Fruit fly (Drosophila melanogaster) whole organism, embryonic: ENCODE data around the gene Setx.

ENCODE experiments used
- Abd-B ChIP-seq: fragments of 200-800 bp; sonication (Bioruptor generic); optimal IDR thresholded peaks from 2 replicates; lab custom pipeline; 2018; ENCODE audit warnings: missing biosample characterization, mild to moderate bottlenecking, missing genetic modification characterization, moderate library complexity
- Atf6 ChIP-seq: fragments of 200-800 bp; sonication (Bioruptor generic); IDR thresholded peaks from 2 replicates; pipeline ENCODE4 v1.3.6; 2022; ENCODE audit warnings: missing biosample characterization, missing genetic modification characterization
- Awh ChIP-seq: fragments of 200-800 bp; sonication (Bioruptor generic); IDR thresholded peaks from 2 replicates; pipeline ENCODE4, ENCODE4 v1.3.6; 2022; ENCODE audit warnings: missing biosample characterization, missing genetic modification characterization
- CG12155 ChIP-seq: fragments of 200-800 bp; sonication (Bioruptor generic); optimal IDR thresholded peaks from 3 replicates; lab custom pipeline; 2016; ENCODE audit warnings: missing biosample characterization, missing genetic modification characterization
- CG12659 ChIP-seq: fragments of 200-800 bp; sonication (Bioruptor generic); optimal IDR thresholded peaks from 3 replicates; lab custom pipeline; 2017; ENCODE audit warnings: mild to moderate bottlenecking, missing biosample characterization, missing genetic modification reagents, missing genetic modification characterization
- CG14014 ChIP-seq: fragments of 200-800 bp; sonication (Bioruptor generic); IDR thresholded peaks from 2 replicates; pipeline ENCODE4 v1.3.6; 2022; ENCODE audit warnings: missing biosample characterization, missing genetic modification characterization
- CG14441 ChIP-seq: fragments of 200-800 bp; sonication (Bioruptor generic); IDR thresholded peaks from 2 replicates; pipeline ENCODE4 v1.3.6; 2022; ENCODE audit warnings: missing biosample characterization, missing genetic modification characterization
- CG15073 ChIP-seq: fragments of 200-800 bp; sonication (Bioruptor generic); optimal IDR thresholded peaks from 2 replicates; lab custom pipeline; 2016; ENCODE audit warnings: missing biosample characterization, missing genetic modification characterization
- CG15514 ChIP-seq: fragments of 200-800 bp; sonication (Bioruptor generic); optimal IDR thresholded peaks from 3 replicates; lab custom pipeline; 2017; ENCODE audit warnings: missing biosample characterization, missing genetic modification characterization, mild to moderate bottlenecking, moderate library complexity, missing genetic modification reagents
- CG30020 ChIP-seq: fragments of 200-800 bp; optimal IDR thresholded peaks from 2 replicates; lab custom pipeline; 2019; ENCODE audit warnings: missing biosample characterization, mild to moderate bottlenecking, missing genetic modification characterization, moderate library complexity
- CG31441 ChIP-seq: fragments of 200-800 bp; sonication (Bioruptor generic); IDR thresholded peaks from 2 replicates; pipeline ENCODE4 v1.3.6; 2022; ENCODE audit warnings: missing biosample characterization, missing genetic modification characterization
- CG32767 ChIP-seq: fragments of 200-800 bp; sonication (Bioruptor generic); IDR thresholded peaks from 2 replicates; pipeline ENCODE4 v1.3.6; 2022; ENCODE audit warnings: missing biosample characterization, missing genetic modification characterization
- CG4424 ChIP-seq: fragments of 200-800 bp; sonication (Bioruptor generic); optimal IDR thresholded peaks from 3 replicates; lab custom pipeline; 2016; ENCODE audit warnings: missing biosample characterization, missing genetic modification characterization
- CG6813 ChIP-seq: fragments of 200-800 bp; sonication (Bioruptor generic); optimal IDR thresholded peaks from 2 replicates; lab custom pipeline; 2017; ENCODE audit warnings: missing biosample characterization, missing genetic modification characterization, mild to moderate bottlenecking, moderate library complexity, missing genetic modification reagents
- CG7745 ChIP-seq: fragments of 200-800 bp; sonication (Bioruptor generic); optimal IDR thresholded peaks from 2 replicates; lab custom pipeline; 2018; ENCODE audit warnings: missing biosample characterization, mild to moderate bottlenecking, missing genetic modification characterization, moderate library complexity
- CG7839 ChIP-seq: fragments of 200-800 bp; sonication (Bioruptor generic); optimal IDR thresholded peaks from 3 replicates; lab custom pipeline; 2018; ENCODE audit warnings: missing biosample characterization, mild to moderate bottlenecking, missing genetic modification characterization, moderate library complexity
- CG8281 ChIP-seq: fragments of 200-800 bp; sonication (Bioruptor generic); optimal IDR thresholded peaks from 2 replicates; lab custom pipeline; 2018; ENCODE audit warnings: missing biosample characterization, mild to moderate bottlenecking, missing genetic modification characterization, moderate library complexity
- D19B ChIP-seq: fragments of 200-800 bp; sonication (Bioruptor generic); optimal IDR thresholded peaks from 2 replicates; lab custom pipeline; 2017; ENCODE audit warnings: missing biosample characterization, mild to moderate bottlenecking, missing genetic modification characterization
- Doc3 ChIP-seq: fragments of 200-800 bp; sonication (Bioruptor generic); IDR thresholded peaks from 3 replicates; pipeline ENCODE4 v1.3.6; 2022; ENCODE audit warnings: missing biosample characterization, missing genetic modification characterization; ENCODE audit not compliant: partially characterized antibody
- Ets97D ChIP-seq: fragments of 200-800 bp; sonication (Bioruptor generic); optimal IDR thresholded peaks from 3 replicates; lab custom pipeline; 2016; ENCODE audit warnings: missing biosample characterization, missing genetic modification characterization
- Gsc ChIP-seq: fragments of 200-800 bp; sonication (Bioruptor generic); IDR thresholded peaks from 2 replicates; pipeline ENCODE4 v1.3.6; 2022; ENCODE audit warnings: missing biosample characterization, missing genetic modification characterization
- Hr3 ChIP-seq: fragments of 200-800 bp; sonication (Bioruptor generic); optimal IDR thresholded peaks from 3 replicates; lab custom pipeline; 2016; ENCODE audit warnings: missing biosample characterization, missing genetic modification characterization
- Jarid2 ChIP-seq: fragments of 200-800 bp; sonication (Bioruptor generic); optimal IDR thresholded peaks from 3 replicates; lab custom pipeline; 2017; ENCODE audit warnings: mild to moderate bottlenecking, missing biosample characterization, missing genetic modification reagents, missing genetic modification characterization
- MTF-1 ChIP-seq: fragments of 200-800 bp; sonication (Bioruptor generic); optimal IDR thresholded peaks from 2 replicates; lab custom pipeline; 2018; ENCODE audit warnings: missing biosample characterization, mild to moderate bottlenecking, missing genetic modification characterization, borderline replicate concordance
- NK7.1 ChIP-seq: fragments of 200-800 bp; sonication (Bioruptor generic); optimal IDR thresholded peaks from 3 replicates; lab custom pipeline; 2016; ENCODE audit warnings: missing biosample characterization, missing genetic modification characterization
- Oli ChIP-seq: fragments of 200-800 bp; sonication (Bioruptor generic); optimal IDR thresholded peaks from 2 replicates; lab custom pipeline; 2018; ENCODE audit warnings: missing biosample characterization, mild to moderate bottlenecking, missing genetic modification characterization, moderate library complexity
- Poxn ChIP-seq: fragments of 200-800 bp; sonication (Bioruptor generic); IDR thresholded peaks from 2 replicates; pipeline ENCODE4 v1.3.6; 2022; ENCODE audit warnings: missing biosample characterization, missing genetic modification characterization
- al ChIP-seq: fragments of 200-800 bp; sonication (Bioruptor generic); IDR thresholded peaks from 2 replicates; pipeline ENCODE4 v1.3.6; 2022; ENCODE audit warnings: missing biosample characterization, missing genetic modification characterization
- az2 ChIP-seq: fragments of 200-800 bp; sonication (Bioruptor generic); optimal IDR thresholded peaks from 3 replicates; lab custom pipeline; 2016; ENCODE audit warnings: missing biosample characterization, missing genetic modification characterization
- bowl ChIP-seq: fragments of 200-800 bp; sonication (Bioruptor generic); IDR thresholded peaks from 2 replicates; pipeline ENCODE4 v1.3.6; 2022; ENCODE audit warnings: missing biosample characterization, missing genetic modification characterization
- br ChIP-seq: fragments of >200 bp; optimal IDR thresholded peaks from 2 replicates; lab custom pipeline; 2017
- dan ChIP-seq: fragments of 200-800 bp; sonication (Bioruptor generic); IDR thresholded peaks from 2 replicates; pipeline ENCODE4 v1.3.6; 2022; ENCODE audit warnings: missing biosample characterization, missing genetic modification characterization
- gce ChIP-seq: fragments of 200-800 bp; sonication (Bioruptor generic); IDR thresholded peaks from 3 replicates; pipeline ENCODE4 v1.3.6; 2022; ENCODE audit warnings: missing biosample characterization, missing genetic modification characterization
- hkb ChIP-seq, 2 experiments: fragments of 200-800 bp in 1 of 2; fragments of >200 bp in 1 of 2; sonication (Bioruptor generic) in 1 of 2; IDR thresholded peaks in 1 of 2; optimal IDR thresholded peaks in 1 of 2; 2 replicates each; pipeline versions ENCODE4 v1.3.6 to Lab custom; 2017 to 2022; ENCODE audit warnings: missing biosample characterization in 1 of 2, missing genetic modification characterization in 1 of 2
- kah ChIP-seq: fragments of 200-800 bp; sonication (Bioruptor generic); optimal IDR thresholded peaks from 2 replicates; lab custom pipeline; 2018; ENCODE audit warnings: missing biosample characterization, mild to moderate bottlenecking, missing genetic modification characterization
- kay ChIP-seq: fragments of 200-800 bp; sonication (Bioruptor generic); optimal IDR thresholded peaks from 2 replicates; lab custom pipeline; 2016; ENCODE audit warnings: missing biosample characterization, missing genetic modification characterization
- klu ChIP-seq: fragments of 200-800 bp; sonication (Bioruptor generic); IDR thresholded peaks from 2 replicates; pipeline ENCODE4 v1.3.6; 2022; ENCODE audit warnings: missing biosample characterization, missing genetic modification characterization
- kni ChIP-seq: fragments of 200-800 bp; sonication (Bioruptor generic); optimal IDR thresholded peaks from 3 replicates; lab custom pipeline; 2017; ENCODE audit warnings: mild to moderate bottlenecking, missing biosample characterization, missing genetic modification reagents, missing genetic modification characterization
- nom ChIP-seq: fragments of 200-800 bp; sonication (Bioruptor generic); optimal IDR thresholded peaks from 2 replicates; lab custom pipeline; 2017; ENCODE audit warnings: missing biosample characterization, missing genetic modification characterization, mild to moderate bottlenecking, moderate library complexity, missing genetic modification reagents
- pnt ChIP-seq: fragments of 200-800 bp; sonication (Bioruptor generic); optimal IDR thresholded peaks from 3 replicates; lab custom pipeline; 2016; ENCODE audit warnings: missing biosample characterization, missing genetic modification characterization
- scrt ChIP-seq: fragments of 200-800 bp; sonication (Bioruptor generic); optimal IDR thresholded peaks from 2 replicates; lab custom pipeline; 2018; ENCODE audit warnings: missing biosample characterization, mild to moderate bottlenecking, missing genetic modification characterization, moderate library complexity
- seq ChIP-seq: fragments of 200-800 bp; sonication (Bioruptor generic); IDR thresholded peaks from 2 replicates; pipeline ENCODE4 v1.3.6; 2022; ENCODE audit warnings: missing biosample characterization, missing genetic modification characterization
- shn ChIP-seq: fragments of 200-800 bp; sonication (Bioruptor generic); optimal IDR thresholded peaks from 3 replicates; lab custom pipeline; 2016; ENCODE audit warnings: missing biosample characterization, missing genetic modification characterization
- sim ChIP-seq: fragments of 200-800 bp; sonication (Bioruptor generic); IDR thresholded peaks from 2 replicates; pipeline ENCODE4 v1.3.6; 2022; ENCODE audit warnings: missing biosample characterization, missing genetic modification characterization
- sug ChIP-seq: fragments of 200-800 bp; optimal IDR thresholded peaks from 2 replicates; lab custom pipeline; 2019; ENCODE audit warnings: missing biosample characterization, mild to moderate bottlenecking, missing genetic modification characterization, moderate library complexity
- tll ChIP-seq, 2 experiments: fragments of 200-800 bp in 1 of 2; fragments of >200 bp in 1 of 2; sonication (Bioruptor generic) in 1 of 2; optimal IDR thresholded peaks; 2 replicates each; lab custom pipeline; 2017 to 2019; ENCODE audit warnings: missing biosample characterization in 2 of 2, missing genetic modification characterization in 2 of 2, mild to moderate bottlenecking in 1 of 2, moderate library complexity in 1 of 2
- zf30C ChIP-seq: fragments of 200-800 bp; sonication (Bioruptor generic); optimal IDR thresholded peaks from 3 replicates; lab custom pipeline; 2018; ENCODE audit warnings: missing biosample characterization, mild to moderate bottlenecking, missing genetic modification characterization

The Setx gene

dm6 chr3L:8116809-8117208 is 20.5 kb downstream of the Setx start (continued):
- TF ChIP-seq sug (tag; lab: Kevin White, UChicago) (peak; percentile 31), shn (GFP tag; lab: Kevin White, UChicago) (no peak), hkb (optimal IDR thresholded peaks at IDR 0.05; lab: Kevin White, UChicago) (no peak), hkb (GFP tag; IDR thresholded peaks at IDR 0.05; lab: Robert Waterston, UW) (0 out of 2 replicates have a peak, but pooled peaks have one; percentile 15), CG15073 (GFP tag; lab: Kevin White, UChicago) (no peak)

DNA sequence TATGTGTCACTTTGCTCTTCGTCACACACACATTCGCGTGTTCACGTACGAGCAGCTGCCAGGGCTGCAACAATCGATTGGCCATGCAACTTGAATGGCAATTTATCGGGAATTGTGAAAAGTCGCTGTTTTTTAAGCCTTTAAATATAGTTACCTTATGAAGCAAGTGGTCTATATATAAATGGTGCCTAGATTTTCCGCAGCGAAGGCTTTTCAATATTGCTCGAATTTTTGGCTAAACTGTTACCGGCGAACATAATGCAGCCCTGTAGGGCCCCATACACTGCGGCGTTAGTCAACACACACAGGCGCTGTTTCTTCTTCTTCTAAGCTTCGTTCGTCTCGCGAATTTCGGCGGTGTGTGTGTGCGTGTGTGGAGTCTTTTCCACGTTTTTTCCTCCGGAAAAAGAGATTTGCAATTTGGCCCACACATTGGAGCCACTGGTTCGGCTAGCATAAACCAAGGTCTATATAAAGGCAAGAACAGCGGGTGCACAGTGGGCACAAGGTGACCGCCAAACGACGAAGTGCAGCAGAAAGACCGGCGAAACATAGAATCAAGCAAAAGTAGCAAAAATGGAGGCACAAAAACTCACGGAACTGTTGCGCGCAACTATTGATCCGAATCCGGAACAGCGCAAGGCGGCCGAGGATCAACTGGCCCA is 21.3 kb downstream of the Setx start, which contains the start of the genes Arp3 and msk:
TSS of gene Arp3 (minus strand) at position 39 of the 665 bp plus-strand sequence.
TSS of gene msk (plus strand) at position 316 of the 665 bp plus-strand sequence.
- TF ChIP-seq kay (GFP tag; lab: Kevin White, UChicago) (peak; percentile 98), sim (GFP tag; lab: Robert Waterston, UW) (0 out of 2 replicates have a peak, but pooled peaks have one; percentile 33), scrt (GFP tag; lab: Kevin White, UChicago) (peak; percentile 58), CG7839 (tag; lab: Kevin White, UChicago) (peak; percentile 73), CG12659 (GFP tag; lab: Kevin White, UChicago) (peak; percentile 93), br (lab: Kevin White, UChicago) (no peak), MTF-1 (GFP tag; lab: Kevin White, UChicago) (peak; percentile 7), Gsc (no peak), NK7.1 (GFP tag; lab: Kevin White, UChicago) (peak; percentile 69), zf30C (GFP tag; lab: Kevin White, UChicago) (no peak), tll (GFP tag; optimal IDR thresholded peaks at IDR 0.05; lab: Kevin White, UChicago) (peak; percentile 48 to 60), CG32767 (no peak; the same call in 1 of the 2 replicates), klu (peak; percentile 43; the same call in 1 of the 2 replicates), CG6813 (GFP tag; lab: Kevin White, UChicago) (no peak), Doc3 (peak; percentile 35; the same call in 2 of the 3 replicates), Ets97D (peak; percentile 96), az2 (GFP tag; lab: Kevin White, UChicago) (peak; percentile 82), kah (GFP tag; lab: Kevin White, UChicago) (peak; percentile 36), seq (GFP tag; lab: Robert Waterston, UW) (no peak), gce (GFP tag; lab: Robert Waterston, UW) (0 out of 3 replicates have a peak, but pooled peaks have one; percentile 17), Poxn (GFP tag; lab: Robert Waterston, UW) (no peak), Awh (GFP tag; lab: Robert Waterston, UW) (no peak), nom (GFP tag; lab: Kevin White, UChicago) (peak; percentile 48), al (GFP tag; lab: Robert Waterston, UW) (peak; percentile 62), Abd-B (GFP tag; lab: Kevin White, UChicago) (peak; percentile 85), CG31441 (GFP tag; lab: Robert Waterston, UW) (peak; percentile 64), CG12155 (peak; percentile 86), D19B (GFP tag; lab: Kevin White, UChicago) (peak; percentile 29), CG8281 (peak; percentile 37), CG30020 (tag; lab: Kevin White, UChicago) (peak; percentile 67), Oli (tag; lab: Kevin White, UChicago) (no peak), CG14441 (GFP tag; lab: Robert Waterston, UW) (peak; percentile 64), Hr3 (peak; percentile 81), CG7745 (tag; lab: Kevin White, UChicago) (no peak), kni (GFP tag; lab: Kevin White, UChicago) (peak; percentile 75), dan (GFP tag; lab: Robert Waterston, UW) (no peak), bowl (no peak; the same call in 1 of the 2 replicates), Atf6 (peak; percentile 67), pnt (peak; percentile 84), Jarid2 (no peak), CG4424 (GFP tag; lab: Kevin White, UChicago) (peak; percentile 86), CG14014 (GFP tag; lab: Robert Waterston, UW) (peak; percentile 25; the same call in 1 of the 2 replicates), CG15514 (peak; percentile 89)
